Worm (Caenorhabditis elegans) whole organism, L4 larva: ENCODE data around the gene F46F5.15.
A peak's percentile ranks its signal among the peaks of the same experiment; 100 is the strongest.

Source experiments
- R02D3.7 ChIP-seq: fragments of 150-350 bp; sonication (generic microtip); optimal IDR thresholded peaks from 3 replicates; lab custom pipeline; 2014; ENCODE audit warnings: missing biosample characterization, missing genetic modification characterization
- Y48G9A.11 ChIP-seq: fragments of 200-800 bp; sonication (Bioruptor generic); IDR thresholded peaks from 2 replicates; pipeline ENCODE4 v1.3.6; 2022; ENCODE audit warnings: missing genetic modification reagents, missing genetic modification characterization, missing compliant biosample characterization
- Y5F2A.4 ChIP-seq: fragments of 200-800 bp; sonication (Bioruptor generic); optimal IDR thresholded peaks from 2 replicates; lab custom pipeline; 2018; ENCODE audit warnings: mild to moderate bottlenecking, missing genetic modification characterization, missing compliant biosample characterization
- ZK546.5 ChIP-seq, 2 experiments: sonication (generic microtip); optimal IDR thresholded peaks; 2 replicates each; lab custom pipeline; 2017; ENCODE audit warnings: missing biosample characterization in 2 of 2, missing genetic modification characterization in 2 of 2
- aly-2 ChIP-seq: sonication (generic microtip); optimal IDR thresholded peaks from 2 replicates; lab custom pipeline; 2018; ENCODE audit warnings: missing biosample characterization, missing genetic modification characterization
- arid-1 ChIP-seq: fragments of 200-800 bp; sonication (Bioruptor generic); conservative IDR thresholded peaks from 2 replicates; pipeline ENCODE4 v1.3.6; 2022; ENCODE audit warnings: missing genetic modification reagents, missing genetic modification characterization, missing compliant biosample characterization
- ceh-20 ChIP-seq: fragments of 200-800 bp; sonication (Bioruptor generic); IDR thresholded peaks from 2 replicates; pipeline ENCODE4 v1.3.6; 2022; ENCODE audit warnings: missing genetic modification reagents, missing genetic modification characterization, missing compliant biosample characterization
- ceh-28 ChIP-seq: fragments of 150-350 bp; optimal IDR thresholded peaks from 2 replicates; lab custom pipeline; 2014; ENCODE audit warnings: missing biosample characterization, missing genetic modification reagents, missing genetic modification characterization
- ceh-32 ChIP-seq: sonication (generic microtip); optimal IDR thresholded peaks from 2 replicates; lab custom pipeline; 2016; ENCODE audit warnings: mild to moderate bottlenecking, missing genetic modification characterization, missing compliant biosample characterization; ENCODE audit not compliant: poor library complexity
- ceh-44 ChIP-seq: fragments of 200-800 bp; sonication (Bioruptor generic); IDR thresholded peaks from 2 replicates; pipeline ENCODE4 v1.3.6; 2022; ENCODE audit warnings: missing genetic modification reagents, missing genetic modification characterization, missing compliant biosample characterization
- ces-1 ChIP-seq: fragments of 150-350 bp; sonication (generic microtip); optimal IDR thresholded peaks from 4 replicates; lab custom pipeline; 2014; ENCODE audit warnings: missing biosample characterization, missing genetic modification reagents, missing genetic modification characterization
- daf-16 ChIP-seq, 3 experiments: sonication (generic microtip); optimal IDR thresholded peaks; 2 replicates each; lab custom pipeline; 2016 to 2017; ENCODE audit warnings: missing genetic modification characterization in 3 of 3, missing genetic modification reagents in 3 of 3, mild to moderate bottlenecking in 2 of 3, missing compliant biosample characterization in 2 of 3, missing biosample characterization in 1 of 3, moderate library complexity in 1 of 3
- daf-19 ChIP-seq: fragments of 200-800 bp; sonication (Bioruptor generic); conservative IDR thresholded peaks from 2 replicates; pipeline ENCODE4 v1.3.6; 2022; ENCODE audit warnings: missing genetic modification characterization, missing compliant biosample characterization
- duxl-1 ChIP-seq: sonication (generic microtip); optimal IDR thresholded peaks from 2 replicates; lab custom pipeline; 2016; ENCODE audit warnings: mild to moderate bottlenecking, missing genetic modification characterization, moderate library complexity, missing compliant biosample characterization; ENCODE audit not compliant: poor library complexity
- egl-27 ChIP-seq: sonication (generic microtip); optimal IDR thresholded peaks from 3 replicates; lab custom pipeline; 2017; ENCODE audit warnings: missing biosample characterization, missing genetic modification reagents, missing genetic modification characterization
- fkh-10 ChIP-seq: fragments of 150-350 bp; optimal IDR thresholded peaks from 2 replicates; lab custom pipeline; 2014; ENCODE audit warnings: missing biosample characterization, missing genetic modification reagents, missing genetic modification characterization
- hmg-1.1 ChIP-seq: fragments of 200-800 bp; sonication (Bioruptor generic); IDR thresholded peaks from 2 replicates; pipeline ENCODE4 v1.3.6; 2022; ENCODE audit warnings: missing genetic modification reagents, missing genetic modification characterization, missing compliant biosample characterization
- jun-1 ChIP-seq: fragments of 150-350 bp; optimal IDR thresholded peaks from 2 replicates; lab custom pipeline; 2014; ENCODE audit warnings: missing biosample characterization, missing genetic modification reagents, missing genetic modification characterization
- lin-29 ChIP-seq: fragments of 200-800 bp; sonication (Bioruptor generic); IDR thresholded peaks from 2 replicates; pipeline ENCODE4 v1.3.6; 2022; ENCODE audit warnings: missing genetic modification reagents, missing genetic modification characterization, missing compliant biosample characterization
- lsy-2 ChIP-seq, 2 experiments: fragments of 150-350 bp in 1 of 2; sonication (generic microtip) in 1 of 2; optimal IDR thresholded peaks; 2 replicates each; lab custom pipeline; 2014 to 2017; ENCODE audit warnings: missing biosample characterization in 2 of 2, missing genetic modification characterization in 2 of 2
- nhr-102 ChIP-seq: sonication (generic microtip); optimal IDR thresholded peaks from 2 replicates; lab custom pipeline; 2016; ENCODE audit warnings: mild to moderate bottlenecking, missing genetic modification characterization, moderate library complexity, missing compliant biosample characterization
- nhr-25 ChIP-seq: sonication (generic microtip); optimal IDR thresholded peaks from 2 replicates; lab custom pipeline; 2017; ENCODE audit warnings: missing genetic modification characterization, mild to moderate bottlenecking, missing compliant biosample characterization, antibody characterized with exemption, moderate library complexity, borderline replicate concordance; ENCODE audit not compliant: insufficient read depth
- nhr-41 ChIP-seq: fragments of 200-800 bp; sonication (Bioruptor generic); IDR thresholded peaks from 2 replicates; pipeline ENCODE4 v1.3.6; 2022; ENCODE audit warnings: missing genetic modification reagents, missing genetic modification characterization, missing compliant biosample characterization
- nhr-42 ChIP-seq: fragments of 200-800 bp; sonication (Bioruptor generic); IDR thresholded peaks from 2 replicates; pipeline ENCODE4 v1.3.6; 2022; ENCODE audit warnings: missing genetic modification characterization, missing compliant biosample characterization
- php-3 ChIP-seq: fragments of 200-800 bp; sonication (Bioruptor generic); IDR thresholded peaks from 2 replicates; pipeline ENCODE4 v1.3.6; 2022; ENCODE audit warnings: missing genetic modification reagents, missing genetic modification characterization, missing compliant biosample characterization
- rbr-2 ChIP-seq: sonication (generic microtip); optimal IDR thresholded peaks from 2 replicates; lab custom pipeline; 2016; ENCODE audit warnings: missing genotype, missing genetic modification characterization, missing compliant biosample characterization
- set-16 ChIP-seq: fragments of 200-800 bp; sonication (Bioruptor generic); IDR thresholded peaks from 2 replicates; pipeline ENCODE4 v1.3.6; 2022; ENCODE audit warnings: missing genetic modification reagents, missing genetic modification characterization, missing compliant biosample characterization
- skn-1 ChIP-seq: fragments of 150-350 bp; optimal IDR thresholded peaks from 2 replicates; lab custom pipeline; 2014; ENCODE audit warnings: missing biosample characterization, missing genetic modification characterization
- spr-3 ChIP-seq: fragments of 200-800 bp; sonication (Bioruptor generic); optimal IDR thresholded peaks from 2 replicates; lab custom pipeline; 2018; ENCODE audit warnings: mild to moderate bottlenecking, missing genetic modification characterization, missing compliant biosample characterization
- unc-62 ChIP-seq, 3 experiments: fragments of 150-350 bp in 1 of 3; sonication (generic microtip); optimal IDR thresholded peaks in 2 of 3; peaks in 1 of 3; 1 replicate in 1 of 3; 2 replicates in 2 of 3; lab custom pipeline; 2014 to 2017; ENCODE audit warnings: missing biosample characterization in 3 of 3, missing genetic modification characterization in 3 of 3, missing genetic modification reagents in 3 of 3, missing genotype in 1 of 3
- vab-7 ChIP-seq: fragments of 200-800 bp; sonication (Bioruptor generic); IDR thresholded peaks from 2 replicates; pipeline ENCODE4 v1.3.6; 2022; ENCODE audit warnings: missing genetic modification reagents, missing genetic modification characterization, missing compliant biosample characterization
- zfp-3 ChIP-seq: fragments of 200-800 bp; sonication (Bioruptor generic); conservative IDR thresholded peaks from 2 replicates; pipeline ENCODE4 v1.3.6; 2022; ENCODE audit warnings: missing genetic modification reagents, missing genetic modification characterization, missing compliant biosample characterization

F46F5.15 gene

ce11 chrII:775033-775432 is 13.2 kb upstream of the F46F5.15 start, which contains the start of gene Y39F10A.1:
Gene Y39F10A.1, plus strand, starts transcription at chrII:775333.
- TF ChIP-seq ceh-44 (GFP tag; lab: Robert Waterston, UW) (no peak), unc-62 (GFP tag; optimal IDR thresholded peaks at IDR 0.05 in 1 of 2; lab: Kevin White, UChicago) (peak in 1 of 2 experiments; percentile 46), unc-62 (tag; optimal IDR thresholded peaks at IDR 0.05; lab: Kevin White, UChicago) (no peak), set-16 (GFP tag; lab: Robert Waterston, UW) (no peak), Y48G9A.11 (no peak), aly-2 (no peak)

DNA sequence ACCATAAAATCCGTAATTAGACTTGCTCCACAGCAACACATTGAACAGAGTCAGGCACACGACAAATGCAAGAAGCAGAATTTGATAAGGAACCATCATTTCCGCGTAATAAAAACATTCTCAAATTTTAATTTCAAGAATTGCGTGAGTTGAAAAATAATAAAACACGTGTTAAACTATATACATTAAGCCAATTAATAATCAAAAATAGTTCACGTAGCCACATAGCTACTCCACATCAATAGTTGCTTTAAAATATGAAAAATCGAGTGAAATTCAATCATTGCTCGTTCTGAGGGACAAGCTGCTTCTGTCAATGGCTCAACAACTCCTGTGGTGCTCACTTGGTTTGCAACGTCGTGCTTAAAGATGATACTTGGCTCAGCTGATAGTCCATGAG is 5.3 kb upstream of the F46F5.15 start, which contains the start of gene Y39F10A.3:
Gene Y39F10A.3 (minus strand): TSS at position 101 of the 400 bp plus-strand sequence.
- TF ChIP-seq Y48G9A.11 (no peak), nhr-42 (GFP tag; lab: Robert Waterston, UW) (no peak)

- TF ChIP-seq lin-29 (no peak), ceh-20 (GFP tag; lab: Robert Waterston, UW) (no peak), ceh-28 (tag; lab: Kevin White, UChicago) (no peak), arid-1 (no peak), vab-7 (GFP tag; lab: Robert Waterston, UW) (no peak), fkh-10 (GFP tag; lab: Kevin White, UChicago) (no peak), jun-1 (no peak), rbr-2 (tag; lab: Kevin White, UChicago) (no peak), aly-2 (no peak), php-3 (GFP tag; lab: Robert Waterston, UW) (no peak), hmg-1.1 (no peak), spr-3 (GFP tag; lab: Kevin White, UChicago) (no peak), ceh-32 (tag; lab: Kevin White, UChicago) (no peak), nhr-25 (no peak), ZK546.5 (tag; optimal IDR thresholded peaks at IDR 0.05; lab: Kevin White, UChicago) (no peak)
These were observed 4.7 kb upstream of the F46F5.15 start, which contains the start of gene Y39F10A.6 for ce11 chrII:783532-783931. Gene Y39F10A.6, minus strand, starts transcription at chrII:783632.

ce11 chrII:786938-787337 is 1.3 kb upstream of the F46F5.15 start, which contains the start of gene F46F5.16:
Gene F46F5.16, plus strand, starts transcription at chrII:787238.
- TF ChIP-seq daf-16 (GFP tag; optimal IDR thresholded peaks at IDR 0.05; lab: Kevin White, UChicago) (no peak), daf-16 (tag; optimal IDR thresholded peaks at IDR 0.05; lab: Kevin White, UChicago) (no peak), Y5F2A.4 (GFP tag; lab: Kevin White, UChicago) (no peak)

ce11 chrII:791828-792227 is 3.6 kb downstream of the F46F5.15 start, which contains the start of gene F46F5.1:
Gene F46F5.1, minus strand, starts transcription at chrII:791928.
- TF ChIP-seq daf-19 (no peak), R02D3.7 (no peak), ces-1 (no peak), zfp-3 (no peak), nhr-41 (GFP tag; lab: Robert Waterston, UW) (no peak), lsy-2 (tag; optimal IDR thresholded peaks at IDR 0.05; lab: Kevin White, UChicago) (no peak), skn-1 (no peak), duxl-1 (no peak), nhr-102 (tag; lab: Kevin White, UChicago) (no peak)

- TF ChIP-seq egl-27 (tag; lab: Kevin White, UChicago) (no peak), unc-62 (GFP tag; optimal IDR thresholded peaks at IDR 0.05 in 1 of 2; lab: Kevin White, UChicago) (peak in 1 of 2 experiments; percentile 93), unc-62 (tag; optimal IDR thresholded peaks at IDR 0.05; lab: Kevin White, UChicago) (no peak)
These were observed 8.7 kb downstream of the F46F5.15 start for ce11 chrII:796916-797315.
